Worm (Caenorhabditis elegans): Measurements from ENCODE around the gene str-256.

The str-256 gene

ce11 chrV:482860-483259 lies 18.3 kb downstream of the str-256 start:
- no peak for TF ChIP-seq che-1 (tag; optimal IDR thresholded peaks at IDR 0.05)
- no peak for TF ChIP-seq ceh-48 (tag; optimal IDR thresholded peaks at IDR 0.05)
- TF ChIP-seq nfya-1 (tag; optimal IDR thresholded peaks at IDR 0.05): peak; percentile 34
- no peak for TF ChIP-seq ama-1 (optimal IDR thresholded peaks at IDR 0.05)

ce11 chrV:479046-479445 lies 22.1 kb downstream of the str-256 start:
- TF ChIP-seq zip-5 (tag; optimal IDR thresholded peaks at IDR 0.05): no peak
- TF ChIP-seq ceh-34 (tag; optimal IDR thresholded peaks at IDR 0.05): no peak
- TF ChIP-seq nhr-11 (tag; optimal IDR thresholded peaks at IDR 0.05): no peak
- TF ChIP-seq pros-1 (tag; optimal IDR thresholded peaks at IDR 0.05): no peak
- TF ChIP-seq hlh-8 (tag; optimal IDR thresholded peaks at IDR 0.05): no peak
- TF ChIP-seq elt-2 (tag; optimal IDR thresholded peaks at IDR 0.05): no peak
- no peak for TF ChIP-seq ceh-24 (tag; optimal IDR thresholded peaks at IDR 0.05)

ce11 chrV:477664-478212 lies 23.4 kb downstream of the str-256 start, which contains the start of gene nhr-55:
TSS of gene nhr-55 (plus strand) at chrV:478162.
- TF ChIP-seq ceh-31 (tag; optimal IDR thresholded peaks at IDR 0.05): no peak
- no peak for TF ChIP-seq unc-42 (tag; optimal IDR thresholded peaks at IDR 0.05)
- no peak for TF ChIP-seq ztf-16 (tag; optimal IDR thresholded peaks at IDR 0.05)
- TF ChIP-seq hlh-8 (tag; optimal IDR thresholded peaks at IDR 0.05): no peak
- no peak for TF ChIP-seq F13H6.1 (tag; optimal IDR thresholded peaks at IDR 0.05)
- TF ChIP-seq npax-4 (tag; optimal IDR thresholded peaks at IDR 0.05): no peak
- no peak for TF ChIP-seq nfya-1 (tag; optimal IDR thresholded peaks at IDR 0.05)
- no peak for TF ChIP-seq ama-1 (optimal IDR thresholded peaks at IDR 0.05)
- no peak for TF ChIP-seq pqm-1 (tag; optimal IDR thresholded peaks at IDR 0.05)
- no peak for TF ChIP-seq ceh-18 (tag; optimal IDR thresholded peaks at IDR 0.05)
- no peak for TF ChIP-seq fkh-10 (GFP tag; optimal IDR thresholded peaks at IDR 0.05)
- TF ChIP-seq unc-86 (tag; optimal IDR thresholded peaks at IDR 0.05): no peak
- TF ChIP-seq ceh-6 (GFP tag; optimal IDR thresholded peaks at IDR 0.05): no peak
- TF ChIP-seq lin-11 (tag; optimal IDR thresholded peaks at IDR 0.05): no peak
- TF ChIP-seq mec-3 (tag; optimal IDR thresholded peaks at IDR 0.05; ENCODE audit: borderline replicate concordance): no peak
- TF ChIP-seq T23F11.4 (GFP tag; optimal IDR thresholded peaks at IDR 0.05): no peak

DNA sequence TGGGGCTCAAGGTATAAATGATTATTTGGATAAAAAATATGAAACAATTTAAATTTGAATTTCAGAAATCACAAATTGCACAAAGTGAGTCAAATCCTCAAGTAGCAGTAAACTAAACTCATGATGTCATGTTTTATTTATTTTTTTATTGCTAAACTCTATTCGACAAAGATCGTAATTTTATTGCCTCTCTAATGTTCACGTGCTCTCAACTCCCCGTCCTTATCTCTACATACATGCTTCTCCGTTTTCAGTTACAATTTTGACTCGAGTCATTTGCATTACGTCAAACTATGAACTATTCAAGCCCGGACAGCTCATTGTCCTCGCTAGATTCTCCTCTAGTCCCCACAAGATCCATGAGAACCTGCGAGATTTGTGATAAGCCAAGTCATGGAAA lies 26.6 kb downstream of the str-256 start, which contains the start of gene nhr-99:
nhr-99 (plus strand) TSS at position 263 of the 400 bp plus-strand sequence.
- TF ChIP-seq C08G9.2 (tag; optimal IDR thresholded peaks at IDR 0.05): no peak
- no peak for TF ChIP-seq C38D4.7 (GFP tag; optimal IDR thresholded peaks at IDR 0.05)
- no peak for TF ChIP-seq nhr-232 (tag; optimal IDR thresholded peaks at IDR 0.05)
- no peak for TF ChIP-seq ztf-16 (tag; optimal IDR thresholded peaks at IDR 0.05)
- no peak for TF ChIP-seq hlh-15 (tag; optimal IDR thresholded peaks at IDR 0.05)
- no peak for TF ChIP-seq K09A11.1 (tag; optimal IDR thresholded peaks at IDR 0.05; ENCODE audit: insufficient read depth)
- no peak for TF ChIP-seq gmeb-2 (tag; optimal IDR thresholded peaks at IDR 0.05)
- no peak for TF ChIP-seq elt-2 (tag; optimal IDR thresholded peaks at IDR 0.05)

DNA sequence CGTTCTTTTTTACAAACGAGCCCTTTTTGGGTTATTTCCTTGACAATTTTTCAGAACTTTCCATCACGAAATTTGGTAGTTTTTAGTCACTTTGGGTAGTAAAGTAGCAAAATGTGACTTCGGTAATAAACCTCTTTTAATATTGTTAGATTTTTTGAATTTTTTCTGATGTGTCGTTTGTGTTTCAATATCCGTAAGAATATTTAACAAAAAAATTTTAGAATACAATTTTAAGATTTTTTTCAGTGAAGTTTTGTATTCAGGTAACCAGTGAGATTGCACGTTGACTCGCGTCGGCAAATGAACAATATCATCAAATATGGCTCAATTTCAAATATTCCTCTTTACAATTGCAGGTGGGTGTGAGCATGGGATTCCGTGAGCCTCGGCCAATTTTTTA lies 28.5 kb downstream of the str-256 start, which contains the start of gene srt-31:
srt-31 (plus strand) TSS at position 301 of the 400 bp plus-strand sequence.
- TF ChIP-seq pha-2 (tag; optimal IDR thresholded peaks at IDR 0.05) (no peak), pag-3 (tag; optimal IDR thresholded peaks at IDR 0.05; ENCODE audit: borderline replicate concordance) (no peak), ahr-1 (tag; optimal IDR thresholded peaks at IDR 0.05) (no peak), elt-4 (tag; optimal IDR thresholded peaks at IDR 0.05) (no peak), tbx-2 (tag; optimal IDR thresholded peaks at IDR 0.05) (no peak), syd-9 (tag; optimal IDR thresholded peaks at IDR 0.05) (no peak)
